Worm (Caenorhabditis elegans): ENCODE data around the gene glf-1.

Gene glf-1

ce11 chrIV:5879853-5880252 is 5.8 kb upstream of the glf-1 start, which contains the start of gene srv-22:
TSS of gene srv-22 (minus strand) at chrIV:5879953.
- TF ChIP-seq nhr-237 (tag; optimal IDR thresholded peaks at IDR 0.05) (no peak), gei-8 (GFP tag; optimal IDR thresholded peaks at IDR 0.05) (no peak), F44E2.7 (GFP tag; IDR thresholded peaks at IDR 0.05) (no peak), hmg-1.1 (GFP tag; IDR thresholded peaks at IDR 0.05) (no peak), pha-4 (GFP tag; IDR thresholded peaks at IDR 0.05) (no peak), pha-4 (tag; optimal IDR thresholded peaks at IDR 0.05) (no peak), Y48G9A.11 (GFP tag; IDR thresholded peaks at IDR 0.05) (no peak), tra-1 (GFP tag; IDR thresholded peaks at IDR 0.05) (no peak), lin-29 (GFP tag; IDR thresholded peaks at IDR 0.05) (no peak), F49E8.2 (tag; optimal IDR thresholded peaks at IDR 0.05; ENCODE audit: borderline replicate concordance) (no peak), T20F7.1 (GFP tag; optimal IDR thresholded peaks at IDR 0.05) (no peak), fkh-10 (GFP tag; optimal IDR thresholded peaks at IDR 0.05) (no peak), dmd-6 (GFP tag; IDR thresholded peaks at IDR 0.05) (no peak), Y75B8A.6 (GFP tag; IDR thresholded peaks at IDR 0.05) (no peak), nhr-111 (GFP tag; optimal IDR thresholded peaks at IDR 0.05) (no peak), dmd-8 (GFP tag; IDR thresholded peaks at IDR 0.05) (no peak), spr-1 (tag; optimal IDR thresholded peaks at IDR 0.05) (no peak), F37D6.2 (tag; optimal IDR thresholded peaks at IDR 0.05) (no peak), nhr-10 (tag; optimal IDR thresholded peaks at IDR 0.05) (no peak)

ce11 chrIV:5884500-5884899 is 1.1 kb upstream of the glf-1 start, which contains the start of gene H04M03.11:
TSS of gene H04M03.11 (minus strand) at chrIV:5884600.
- TF ChIP-seq gei-8 (GFP tag; optimal IDR thresholded peaks at IDR 0.05), result no peak
- TF ChIP-seq egl-27 (tag; optimal IDR thresholded peaks at IDR 0.05), result no peak
- no peak for TF ChIP-seq sdz-12 (GFP tag; optimal IDR thresholded peaks at IDR 0.05)
- no peak for TF ChIP-seq hif-1 (tag; optimal IDR thresholded peaks at IDR 0.05)
- no peak for TF ChIP-seq dmd-9 (GFP tag; IDR thresholded peaks at IDR 0.05)
- TF ChIP-seq Y75B8A.6 (GFP tag; IDR thresholded peaks at IDR 0.05), result no peak
- no peak for TF ChIP-seq ZK546.5 (tag; optimal IDR thresholded peaks at IDR 0.05)
- TF ChIP-seq lin-1 (GFP tag; IDR thresholded peaks at IDR 0.05), result no peak
- TF ChIP-seq D1046.2 (GFP tag; IDR thresholded peaks at IDR 0.05), result no peak
- no peak for TF ChIP-seq mxl-3 (GFP tag; optimal IDR thresholded peaks at IDR 0.05)

DNA sequence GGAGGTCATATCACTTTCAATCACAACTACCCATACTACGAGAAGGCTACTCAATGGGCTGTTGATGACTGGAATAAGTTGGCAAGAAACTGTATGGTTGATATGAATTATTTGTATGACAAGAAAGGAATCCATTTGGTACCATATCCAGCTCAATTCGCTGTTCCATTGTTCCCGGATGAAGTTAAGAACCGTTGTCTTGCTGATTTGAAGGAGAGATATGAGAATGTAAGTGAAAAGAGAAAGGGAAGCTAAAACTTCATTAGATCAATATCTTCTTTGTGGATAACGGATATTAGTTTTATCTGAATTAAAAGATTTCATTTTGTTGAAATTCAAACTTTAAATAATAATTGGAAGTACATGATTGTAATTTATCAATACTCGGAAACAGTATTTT is 970 bp downstream of the glf-1 start:
- TF ChIP-seq mxl-3 (GFP tag; optimal IDR thresholded peaks at IDR 0.05), result no peak
- TF ChIP-seq ztf-7 (tag; optimal IDR thresholded peaks at IDR 0.05), result no peak
- TF ChIP-seq F26F4.8 (GFP tag; conservative IDR thresholded peaks at IDR 0.05), result no peak
- no peak for TF ChIP-seq nhr-102 (tag; optimal IDR thresholded peaks at IDR 0.05)

DNA sequence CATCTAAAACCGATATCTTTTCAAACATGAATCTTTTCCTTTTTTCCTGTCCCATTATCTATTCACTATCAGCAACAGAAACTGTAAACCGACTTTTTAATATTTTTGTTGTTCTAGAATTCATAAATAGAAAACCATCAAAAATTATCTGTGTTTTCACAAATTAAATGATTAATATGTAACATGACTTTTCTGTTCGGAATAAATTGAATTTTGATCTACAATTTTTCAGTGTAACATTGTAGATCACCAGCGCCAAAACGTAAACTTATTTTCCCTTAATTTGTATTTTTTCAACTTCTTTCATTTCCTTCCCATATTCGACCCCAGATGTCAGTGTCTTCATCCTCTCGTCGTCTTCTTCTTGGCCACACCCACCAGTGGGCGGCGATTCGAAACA is 5.6 kb downstream of the glf-1 start, which contains the start of gene H04M03.3:
H04M03.3 (plus strand) TSS at position 301 of the 400 bp plus-strand sequence.
- TF ChIP-seq daf-19 (GFP tag; conservative IDR thresholded peaks at IDR 0.05) (no peak), unc-130 (GFP tag; optimal IDR thresholded peaks at IDR 0.05) (no peak), mes-2 (tag; optimal IDR thresholded peaks at IDR 0.05; ENCODE audit: poor library complexity, severe bottlenecking) (no peak), duxl-1 (tag; optimal IDR thresholded peaks at IDR 0.05; ENCODE audit: poor library complexity) (no peak), hlh-30 (tag; optimal IDR thresholded peaks at IDR 0.05; ENCODE audit: insufficient read depth) (no peak), lin-13 (GFP tag; optimal IDR thresholded peaks at IDR 0.05) (no peak), spr-3 (GFP tag; optimal IDR thresholded peaks at IDR 0.05) (no peak), zag-1 (tag; optimal IDR thresholded peaks at IDR 0.05) (no peak), gei-8 (GFP tag; optimal IDR thresholded peaks at IDR 0.05) (no peak)

Data from whole organism, L4 larva.